Worm (Caenorhabditis elegans) whole organism, young adult: ENCODE measurements around the gene K11D12.13.

Experiments
- F10E7.11 ChIP-seq: sonication (generic microtip); optimal IDR thresholded peaks from 2 replicates; lab custom pipeline; 2017; ENCODE audit warnings: mild to moderate bottlenecking, missing genetic modification characterization, moderate library complexity, missing compliant biosample characterization
- Y53F4B.3 ChIP-seq: fragments of 200-800 bp; sonication (Bioruptor generic); IDR thresholded peaks from 2 replicates; pipeline ENCODE4 v1.3.6; 2022; ENCODE audit warnings: missing genetic modification reagents, missing genetic modification characterization, missing compliant biosample characterization
- Y53G8AR.9 ChIP-seq: fragments of 200-800 bp; sonication (Bioruptor generic); conservative IDR thresholded peaks from 2 replicates; pipeline ENCODE4 v1.3.6; 2022; ENCODE audit warnings: missing genetic modification reagents, missing genetic modification characterization, missing compliant biosample characterization
- attf-3 ChIP-seq: fragments of 200-800 bp; sonication (Bioruptor generic); conservative IDR thresholded peaks from 2 replicates; pipeline ENCODE4 v1.3.6; 2022; ENCODE audit warnings: missing genetic modification reagents, missing genetic modification characterization, missing compliant biosample characterization
- bed-1 ChIP-seq: fragments of 200-800 bp; sonication (Bioruptor generic); IDR thresholded peaks from 2 replicates; pipeline ENCODE4 v1.3.6; 2022; ENCODE audit warnings: missing genetic modification reagents, missing genetic modification characterization, missing compliant biosample characterization
- cebp-1 ChIP-seq, 2 experiments: fragments of 200-800 bp in 1 of 2; sonication (Bioruptor generic) in 1 of 2; sonication (generic microtip) in 1 of 2; IDR thresholded peaks in 1 of 2; optimal IDR thresholded peaks in 1 of 2; 2 replicates each; pipeline versions ENCODE4 v1.3.6 to Lab custom; 2017 to 2022; ENCODE audit warnings: missing compliant biosample characterization in 2 of 2, missing genetic modification characterization in 2 of 2, mild to moderate bottlenecking in 1 of 2, missing genetic modification reagents in 1 of 2, moderate library complexity in 1 of 2
- dpff-1 ChIP-seq: sonication (generic microtip); optimal IDR thresholded peaks from 2 replicates; lab custom pipeline; 2017; ENCODE audit warnings: mild to moderate bottlenecking, missing genetic modification characterization, missing compliant biosample characterization
- dpl-1 ChIP-seq: fragments of 150-350 bp; optimal IDR thresholded peaks from 2 replicates; lab custom pipeline; 2014; ENCODE audit warnings: missing biosample characterization, missing genetic modification reagents, missing genetic modification characterization
- nhr-120 ChIP-seq: fragments of 200-800 bp; sonication (Bioruptor generic); IDR thresholded peaks from 2 replicates; pipeline ENCODE4 v1.3.6; 2022; ENCODE audit warnings: missing genetic modification characterization, missing compliant biosample characterization
- nhr-90 ChIP-seq: sonication (generic microtip); optimal IDR thresholded peaks from 2 replicates; lab custom pipeline; 2016; ENCODE audit warnings: missing genotype, mild to moderate bottlenecking, missing genetic modification characterization, missing compliant biosample characterization
- snpc-1.1 ChIP-seq: sonication (generic microtip); optimal IDR thresholded peaks from 2 replicates; lab custom pipeline; 2017; ENCODE audit warnings: missing genetic modification characterization, mild to moderate bottlenecking, missing compliant biosample characterization, antibody characterized with exemption, moderate library complexity, missing genotype, missing genetic modification reagents; ENCODE audit not compliant: insufficient read depth
- snpc-4 ChIP-seq, 5 experiments: fragments of 150-350 bp in 1 of 5; sonication (generic microtip) in 4 of 5; optimal IDR thresholded peaks; 2 replicates each; lab custom pipeline; 2014 to 2018; ENCODE audit warnings: missing genetic modification characterization in 5 of 5, missing biosample characterization in 3 of 5, antibody characterized with exemption in 2 of 5, mild to moderate bottlenecking in 2 of 5, missing compliant biosample characterization in 2 of 5, missing genotype in 2 of 5, moderate library complexity in 2 of 5, missing genetic modification reagents in 1 of 5
- unc-62 ChIP-seq: fragments of 150-350 bp; optimal IDR thresholded peaks from 2 replicates; lab custom pipeline; 2014; ENCODE audit warnings: missing biosample characterization, missing genetic modification reagents, missing genetic modification characterization

- TF ChIP-seq F10E7.11 (no peak), nhr-90 (tag; lab: Kevin White, UChicago) (no peak), unc-62 (GFP tag; lab: Kevin White, UChicago) (no peak), Y53F4B.3 (GFP tag; lab: Robert Waterston, UW) (no peak), dpl-1 (no peak), snpc-4 (GFP tag; optimal IDR thresholded peaks at IDR 0.05; lab: Kevin White, UChicago) (no peak), snpc-4 (tag; optimal IDR thresholded peaks at IDR 0.05; lab: Kevin White, UChicago) (no peak), Y53G8AR.9 (GFP tag; lab: Robert Waterston, UW) (no peak), bed-1 (GFP tag; lab: Robert Waterston, UW) (no peak), attf-3 (GFP tag; lab: Robert Waterston, UW) (no peak), snpc-1.1 (tag; lab: Kevin White, UChicago) (no peak), cebp-1 (GFP tag; IDR thresholded peaks at IDR 0.05; lab: Robert Waterston, UW) (peak; percentile 99), cebp-1 (tag; optimal IDR thresholded peaks at IDR 0.05; lab: Kevin White, UChicago) (peak; percentile 99), dpff-1 (tag; lab: Kevin White, UChicago) (no peak), nhr-120 (no peak)
Measured at ce11 chrV:5080853-5081338, 47.7 kb downstream of the K11D12.13 start, which contains the start of gene Y58A7A.3.
